Fruit fly (Drosophila melanogaster): ENCODE measurements around the gene CG13784.

Gene CG13784

DNA sequence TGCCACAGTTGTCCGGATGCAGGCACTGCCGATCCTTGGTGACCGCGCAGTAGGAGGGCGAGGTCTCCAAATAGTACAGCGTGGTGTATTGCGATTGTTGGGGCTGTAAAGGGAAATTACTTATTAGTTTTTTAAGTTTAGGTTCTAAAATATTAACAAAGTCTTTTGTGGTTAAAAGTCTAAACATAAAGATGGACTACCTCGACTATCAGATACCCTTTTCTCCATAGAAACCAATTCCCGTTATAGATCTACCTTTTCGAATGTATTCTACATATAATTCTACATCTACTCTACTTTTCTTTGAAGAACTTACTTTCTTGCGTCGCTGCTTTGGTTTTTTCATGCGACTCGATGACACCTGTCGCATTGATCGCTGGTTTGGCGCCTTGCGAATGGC, 36.3 kb upstream of the CG13784 start (continued):
- no peak for TF ChIP-seq CG1024 (GFP tag; IDR thresholded peaks at IDR 0.05)
- TF ChIP-seq CG4730 (GFP tag; IDR thresholded peaks at IDR 0.05): no peak
- TF ChIP-seq Dfd (GFP tag; optimal IDR thresholded peaks at IDR 0.05): no peak
- no peak for TF ChIP-seq maf-S (GFP tag; optimal IDR thresholded peaks at IDR 0.05)
- TF ChIP-seq CG12391 (tag; optimal IDR thresholded peaks at IDR 0.05): no peak
- TF ChIP-seq CG11560 (tag; IDR thresholded peaks at IDR 0.05): no peak
- no peak for TF ChIP-seq zen2 (GFP tag; IDR thresholded peaks at IDR 0.05; ENCODE audit: partially characterized antibody)
- no peak for TF ChIP-seq CG17912 (GFP tag; optimal IDR thresholded peaks at IDR 0.05)
- peak; percentile 76 for TF ChIP-seq CG16813 (GFP tag; IDR thresholded peaks at IDR 0.05; ENCODE audit: partially characterized antibody)
- TF ChIP-seq Neu2 (GFP tag; optimal IDR thresholded peaks at IDR 0.05; ENCODE audit: borderline replicate concordance): no peak
- TF ChIP-seq ewg (GFP tag; optimal IDR thresholded peaks at IDR 0.05): no peak
- no peak for TF ChIP-seq CG16815 (GFP tag; optimal IDR thresholded peaks at IDR 0.05)
- no peak for TF ChIP-seq odd (GFP tag; optimal IDR thresholded peaks at IDR 0.05)
- no peak for TF ChIP-seq her (GFP tag; optimal IDR thresholded peaks at IDR 0.05)
- no peak for TF ChIP-seq lbe (GFP tag; optimal IDR thresholded peaks at IDR 0.05)
- no peak for TF ChIP-seq CG13123 (GFP tag; optimal IDR thresholded peaks at IDR 0.05)
- no peak for TF ChIP-seq Rfx (GFP tag; IDR thresholded peaks at IDR 0.05)
- 0 out of 3 replicates have a peak, but pooled peaks have one; percentile 47 for TF ChIP-seq Opbp (GFP tag; IDR thresholded peaks at IDR 0.05; ENCODE audit: partially characterized antibody)
- no peak for TF ChIP-seq gsb-n (tag; optimal IDR thresholded peaks at IDR 0.05)
- TF ChIP-seq sna (GFP tag; IDR thresholded peaks at IDR 0.05; ENCODE audit: partially characterized antibody): 0 out of 2 replicates have a peak, but pooled peaks have one; percentile 22
- peak; percentile 66 for TF ChIP-seq HLH4C (GFP tag; IDR thresholded peaks at IDR 0.05; ENCODE audit: partially characterized antibody)
- TF ChIP-seq sc (optimal IDR thresholded peaks at IDR 0.05): no peak
- TF ChIP-seq sc (GFP tag; optimal IDR thresholded peaks at IDR 0.05): no peak
- TF ChIP-seq Mrtf (GFP tag; IDR thresholded peaks at IDR 0.05): no peak
- peak; percentile 42; the same call in 1 of the 3 replicates for TF ChIP-seq CG14860 (GFP tag; IDR thresholded peaks at IDR 0.05; ENCODE audit: partially characterized antibody)
- no peak for TF ChIP-seq CG10274 (GFP tag; optimal IDR thresholded peaks at IDR 0.05)
- no peak for TF ChIP-seq E2f1 (GFP tag; IDR thresholded peaks at IDR 0.05)
- TF ChIP-seq D19B (GFP tag; optimal IDR thresholded peaks at IDR 0.05): no peak
- TF ChIP-seq Bgb (GFP tag; IDR thresholded peaks at IDR 0.05; ENCODE audit: partially characterized antibody): peak; percentile 37; the same call in 1 of the 2 replicates
- TF ChIP-seq sim (GFP tag; IDR thresholded peaks at IDR 0.05): no peak
- no peak for TF ChIP-seq CG13296 (GFP tag; optimal IDR thresholded peaks at IDR 0.05)
- TF ChIP-seq fd102C (GFP tag; optimal IDR thresholded peaks at IDR 0.05): no peak
- TF ChIP-seq pzg (GFP tag; optimal IDR thresholded peaks at IDR 0.05): no peak
- TF ChIP-seq vnd (GFP tag; IDR thresholded peaks at IDR 0.05; ENCODE audit: partially characterized antibody): no peak
- no peak for TF ChIP-seq gem (tag; optimal IDR thresholded peaks at IDR 0.05)
- no peak for TF ChIP-seq hth (optimal IDR thresholded peaks at IDR 0.05)
- TF ChIP-seq CTCF (GFP tag; optimal IDR thresholded peaks at IDR 0.05): peak; percentile 62
- no peak for TF ChIP-seq CG11247 (GFP tag; IDR thresholded peaks at IDR 0.05)
- no peak for TF ChIP-seq ash1 (GFP tag; optimal IDR thresholded peaks at IDR 0.05)
- TF ChIP-seq danr (GFP tag; IDR thresholded peaks at IDR 0.05): no peak
- TF ChIP-seq mld (GFP tag; IDR thresholded peaks at IDR 0.05; ENCODE audit: partially characterized antibody): 0 out of 3 replicates have a peak, but pooled peaks have one; percentile 37
- no peak for TF ChIP-seq Six4 (GFP tag; optimal IDR thresholded peaks at IDR 0.05)
- TF ChIP-seq Dip3 (GFP tag; optimal IDR thresholded peaks at IDR 0.05): no peak
- no peak for TF ChIP-seq cg (GFP tag; optimal IDR thresholded peaks at IDR 0.05)
- TF ChIP-seq CG8765 (GFP tag; IDR thresholded peaks at IDR 0.05): no peak
- TF ChIP-seq CG6791 (GFP tag; IDR thresholded peaks at IDR 0.05; ENCODE audit: partially characterized antibody): peak; percentile 71; the same call in 2 of the 3 replicates
- TF ChIP-seq Awh (GFP tag; IDR thresholded peaks at IDR 0.05): no peak
- TF ChIP-seq Scr (GFP tag; IDR thresholded peaks at IDR 0.05; ENCODE audit: partially characterized antibody): peak; percentile 44; the same call in 1 of the 2 replicates
- TF ChIP-seq pho (GFP tag; optimal IDR thresholded peaks at IDR 0.05): no peak
- no peak for TF ChIP-seq CG6254 (GFP tag; optimal IDR thresholded peaks at IDR 0.05)
- TF ChIP-seq so (GFP tag; IDR thresholded peaks at IDR 0.05): no peak

All from whole organism, embryonic.